Fruit fly (Drosophila melanogaster) whole organism, embryonic: ENCODE data around the gene CG43993.

Experiments used
- Ada2b ChIP-seq: fragments of 200-800 bp; sonication (Bioruptor generic); IDR thresholded peaks from 2 replicates; pipeline ENCODE4 v1.3.6; 2022; ENCODE audit warnings: missing biosample characterization, missing genetic modification characterization
- Aef1 ChIP-seq: fragments of 200-800 bp; sonication (Bioruptor generic); IDR thresholded peaks from 3 replicates; pipeline ENCODE4 v1.3.6; 2022; ENCODE audit warnings: missing biosample characterization, missing genetic modification characterization
- Atf6 ChIP-seq: fragments of 200-800 bp; sonication (Bioruptor generic); IDR thresholded peaks from 2 replicates; pipeline ENCODE4 v1.3.6; 2022; ENCODE audit warnings: missing biosample characterization, missing genetic modification characterization
- CG11398 ChIP-seq: fragments of 200-800 bp; sonication (Bioruptor generic); optimal IDR thresholded peaks from 2 replicates; lab custom pipeline; 2016; ENCODE audit warnings: missing biosample characterization, missing genetic modification characterization
- CG12104 ChIP-seq: fragments of 200-800 bp; sonication (Bioruptor generic); optimal IDR thresholded peaks from 3 replicates; lab custom pipeline; 2016; ENCODE audit warnings: missing biosample characterization, missing genetic modification characterization
- CG12219 ChIP-seq: fragments of 200-800 bp; sonication (Bioruptor generic); optimal IDR thresholded peaks from 3 replicates; lab custom pipeline; 2018; ENCODE audit warnings: missing biosample characterization, mild to moderate bottlenecking, missing genetic modification characterization
- CG12391 ChIP-seq: fragments of 200-800 bp; sonication (Bioruptor generic); optimal IDR thresholded peaks from 3 replicates; lab custom pipeline; 2018; ENCODE audit warnings: missing biosample characterization, mild to moderate bottlenecking, missing genetic modification characterization, moderate library complexity
- CG13894 ChIP-seq: fragments of 200-800 bp; sonication (Bioruptor generic); optimal IDR thresholded peaks from 3 replicates; lab custom pipeline; 2018; ENCODE audit warnings: missing biosample characterization, mild to moderate bottlenecking, missing genetic modification characterization, moderate library complexity
- CG15011 ChIP-seq: fragments of 200-800 bp; sonication (Bioruptor generic); optimal IDR thresholded peaks from 3 replicates; lab custom pipeline; 2018; ENCODE audit warnings: missing biosample characterization, mild to moderate bottlenecking, missing genetic modification characterization
- CG17361 ChIP-seq: fragments of 200-800 bp; sonication (Bioruptor generic); IDR thresholded peaks from 3 replicates; pipeline ENCODE4 v1.3.6; 2022; ENCODE audit warnings: missing biosample characterization, missing genetic modification characterization
- CG2199 ChIP-seq: fragments of 200-800 bp; sonication (Bioruptor generic); IDR thresholded peaks from 3 replicates; pipeline ENCODE4 v1.3.6; 2022; ENCODE audit warnings: missing biosample characterization, missing genetic modification characterization
- CG31388 ChIP-seq: fragments of 200-800 bp; sonication (Bioruptor generic); optimal IDR thresholded peaks from 2 replicates; lab custom pipeline; 2016; ENCODE audit warnings: missing biosample characterization, missing genetic modification characterization
- CG32532 ChIP-seq: fragments of 200-800 bp; sonication (Bioruptor generic); IDR thresholded peaks from 2 replicates; pipeline ENCODE4 v1.3.6; 2022; ENCODE audit warnings: missing biosample characterization, missing genetic modification characterization
- CG32772 ChIP-seq: fragments of 200-800 bp; sonication (Bioruptor generic); IDR thresholded peaks from 2 replicates; pipeline ENCODE4 v1.3.6; 2022; ENCODE audit warnings: missing biosample characterization, missing genetic modification characterization
- CG34422 ChIP-seq: fragments of 200-800 bp; sonication (Bioruptor generic); IDR thresholded peaks from 3 replicates; pipeline ENCODE4 v1.3.6; 2022; ENCODE audit warnings: missing biosample characterization, missing genetic modification characterization
- CG4730 ChIP-seq: fragments of 200-800 bp; sonication (Bioruptor generic); IDR thresholded peaks from 2 replicates; pipeline ENCODE4 v1.3.6; 2022; ENCODE audit warnings: missing biosample characterization, missing genetic modification characterization
- CG5180 ChIP-seq: fragments of 200-800 bp; sonication (Bioruptor generic); optimal IDR thresholded peaks from 3 replicates; lab custom pipeline; 2017; ENCODE audit warnings: missing biosample characterization, missing genetic modification characterization, mild to moderate bottlenecking, moderate library complexity, missing genetic modification reagents
- CG7987 ChIP-seq: fragments of 200-800 bp; sonication (Bioruptor generic); optimal IDR thresholded peaks from 2 replicates; lab custom pipeline; 2018; ENCODE audit warnings: missing biosample characterization, mild to moderate bottlenecking, missing genetic modification characterization, moderate library complexity
- CG8290 ChIP-seq, 3 experiments: fragments of 200-800 bp; sonication (Bioruptor generic); optimal IDR thresholded peaks; 2 replicates each; lab custom pipeline; 2016 to 2019; ENCODE audit warnings: missing biosample characterization in 3 of 3, missing genetic modification characterization in 3 of 3, mild to moderate bottlenecking in 2 of 3, moderate library complexity in 1 of 3
- CTCF ChIP-seq: fragments of 200-800 bp; sonication (Bioruptor generic); optimal IDR thresholded peaks from 2 replicates; lab custom pipeline; 2017; ENCODE audit warnings: missing biosample characterization, mild to moderate bottlenecking, missing genetic modification characterization, moderate library complexity
- D19B ChIP-seq: fragments of 200-800 bp; sonication (Bioruptor generic); optimal IDR thresholded peaks from 2 replicates; lab custom pipeline; 2017; ENCODE audit warnings: missing biosample characterization, mild to moderate bottlenecking, missing genetic modification characterization
- Ets65A ChIP-seq: fragments of 200-800 bp; sonication (Bioruptor generic); peaks from one replicate; lab custom pipeline; 2016; ENCODE audit warnings: missing biosample characterization, missing genetic modification characterization
- GATAe ChIP-seq: fragments of 200-800 bp; sonication (Bioruptor generic); conservative IDR thresholded peaks from 2 replicates; pipeline ENCODE4 v1.3.6; 2022; ENCODE audit warnings: missing biosample characterization, missing genetic modification characterization
- HLH4C ChIP-seq: fragments of 200-800 bp; sonication (Bioruptor generic); IDR thresholded peaks from 3 replicates; pipeline ENCODE4 v1.3.6; 2022; ENCODE audit warnings: missing biosample characterization, missing genetic modification characterization; ENCODE audit not compliant: partially characterized antibody
- Med ChIP-seq: fragments of 200-800 bp; sonication (Bioruptor generic); peaks from one replicate; lab custom pipeline; 2016; ENCODE audit warnings: missing biosample characterization, missing genetic modification characterization, mild to moderate bottlenecking, inconsistent platforms, moderate library complexity
- Meics ChIP-seq: fragments of 200-800 bp; sonication (Bioruptor generic); optimal IDR thresholded peaks from 2 replicates; lab custom pipeline; 2017; ENCODE audit warnings: missing biosample characterization, mild to moderate bottlenecking, missing genetic modification characterization
- NFAT ChIP-seq: fragments of 200-800 bp; sonication (Bioruptor generic); IDR thresholded peaks from 2 replicates; pipeline ENCODE4 v1.3.6; 2022; ENCODE audit warnings: missing biosample characterization, missing genetic modification characterization
- Oli ChIP-seq: fragments of 200-800 bp; sonication (Bioruptor generic); optimal IDR thresholded peaks from 2 replicates; lab custom pipeline; 2018; ENCODE audit warnings: missing biosample characterization, mild to moderate bottlenecking, missing genetic modification characterization, moderate library complexity
- Pdp1 ChIP-seq, 2 experiments: fragments of 200-800 bp; sonication (Bioruptor generic); optimal IDR thresholded peaks; 3 replicates each; lab custom pipeline; 2016; ENCODE audit warnings: missing biosample characterization in 2 of 2, missing genetic modification characterization in 2 of 2, mild to moderate bottlenecking in 1 of 2, moderate library complexity in 1 of 2
- Tbp ChIP-seq: fragments of >200 bp; optimal IDR thresholded peaks from 2 replicates; lab custom pipeline; 2018; ENCODE audit warnings: missing biosample characterization, missing genetic modification characterization
- Xrp1 ChIP-seq: fragments of 200-800 bp; sonication (Bioruptor generic); IDR thresholded peaks from 2 replicates; pipeline ENCODE4 v1.3.6; 2022; ENCODE audit warnings: missing biosample characterization, missing genetic modification characterization
- ab ChIP-seq: fragments of 200-800 bp; sonication (Bioruptor generic); optimal IDR thresholded peaks from 2 replicates; lab custom pipeline; 2016; ENCODE audit warnings: missing biosample characterization, missing genetic modification characterization
- ci ChIP-seq: fragments of 200-800 bp; sonication (Bioruptor generic); IDR thresholded peaks from 3 replicates; pipeline ENCODE4 v1.3.6; 2022; ENCODE audit warnings: missing biosample characterization, missing genetic modification characterization
- cwo ChIP-seq: fragments of 200-800 bp; sonication (Bioruptor generic); optimal IDR thresholded peaks from 3 replicates; lab custom pipeline; 2017; ENCODE audit warnings: missing biosample characterization, missing genetic modification characterization, mild to moderate bottlenecking, moderate library complexity, missing genetic modification reagents
- exex ChIP-seq: fragments of 200-800 bp; sonication (Bioruptor generic); optimal IDR thresholded peaks from 4 replicates; lab custom pipeline; 2018; ENCODE audit warnings: missing biosample characterization, mild to moderate bottlenecking, missing genetic modification characterization, moderate library complexity
- gcm ChIP-seq: fragments of 200-800 bp; sonication (Bioruptor generic); optimal IDR thresholded peaks from 2 replicates; lab custom pipeline; 2019; ENCODE audit warnings: missing biosample characterization, mild to moderate bottlenecking, missing genetic modification characterization, moderate library complexity
- kni ChIP-seq: fragments of 200-800 bp; sonication (Bioruptor generic); optimal IDR thresholded peaks from 3 replicates; lab custom pipeline; 2017; ENCODE audit warnings: mild to moderate bottlenecking, missing biosample characterization, missing genetic modification reagents, missing genetic modification characterization
- knrl ChIP-seq: fragments of 200-800 bp; sonication (Bioruptor generic); IDR thresholded peaks from 3 replicates; pipeline ENCODE4 v1.3.6; 2022; ENCODE audit warnings: missing biosample characterization, missing genetic modification characterization; ENCODE audit not compliant: partially characterized antibody
- lilli ChIP-seq: fragments of 200-800 bp; sonication (Bioruptor generic); optimal IDR thresholded peaks from 3 replicates; lab custom pipeline; 2016; ENCODE audit warnings: missing biosample characterization, missing genetic modification characterization
- mirr ChIP-seq: fragments of 200-800 bp; sonication (Bioruptor generic); optimal IDR thresholded peaks from 3 replicates; lab custom pipeline; 2018; ENCODE audit warnings: missing biosample characterization, mild to moderate bottlenecking, missing genetic modification characterization
- pan ChIP-seq, 4 experiments: fragments of >200 bp in 3 of 4; fragments of 200-800 bp in 1 of 4; sonication (Bioruptor generic) in 1 of 4; optimal IDR thresholded peaks in 3 of 4; IDR thresholded peaks in 1 of 4; 2 replicates each; pipeline versions ENCODE4 v1.3.6 to Lab custom; 2017 to 2022; ENCODE audit warnings: missing biosample characterization in 2 of 4, missing genetic modification characterization in 2 of 4, mixed read lengths in 1 of 4
- sd ChIP-seq: fragments of 200-800 bp; sonication (Bioruptor generic); optimal IDR thresholded peaks from 3 replicates; lab custom pipeline; 2018; ENCODE audit warnings: missing biosample characterization, mild to moderate bottlenecking, missing genetic modification characterization, moderate library complexity
- sens ChIP-seq: fragments of 200-800 bp; sonication (Bioruptor generic); peaks from one replicate; lab custom pipeline; 2016; ENCODE audit warnings: missing biosample characterization, missing genetic modification characterization
- seq ChIP-seq: fragments of 200-800 bp; sonication (Bioruptor generic); IDR thresholded peaks from 2 replicates; pipeline ENCODE4 v1.3.6; 2022; ENCODE audit warnings: missing biosample characterization, missing genetic modification characterization
- toy ChIP-seq: fragments of 200-800 bp; sonication (Bioruptor generic); IDR thresholded peaks from 2 replicates; pipeline ENCODE4 v1.3.6; 2022; ENCODE audit warnings: missing biosample characterization, missing genetic modification characterization
- ttk ChIP-seq: fragments of 200-800 bp; sonication (Bioruptor generic); IDR thresholded peaks from 2 replicates; pipeline ENCODE4 v2.1.2; 2022; ENCODE audit warnings: missing biosample characterization, missing genetic modification characterization
- wek ChIP-seq: fragments of 200-800 bp; sonication (Bioruptor generic); optimal IDR thresholded peaks from 3 replicates; lab custom pipeline; 2018; ENCODE audit warnings: missing biosample characterization, mild to moderate bottlenecking, missing genetic modification characterization, moderate library complexity
- zen ChIP-seq: fragments of 200-800 bp; sonication (Bioruptor generic); optimal IDR thresholded peaks from 3 replicates; lab custom pipeline; 2018; ENCODE audit warnings: missing biosample characterization, mild to moderate bottlenecking, missing genetic modification characterization, moderate library complexity

Gene CG43993

dm6 chr3L:12045443-12045842, 13.1 kb downstream of the CG43993 start (continued):
- TF ChIP-seq seq (GFP tag; lab: Robert Waterston, UW), result peak; percentile 17; the same call in 1 of the 2 replicates
- peak; percentile 17 for TF ChIP-seq CG12104
- TF ChIP-seq exex (tag; lab: Kevin White, UChicago), result peak; percentile 7
- peak; percentile 43 for TF ChIP-seq CG7987 (GFP tag; lab: Kevin White, UChicago)
- TF ChIP-seq kni (GFP tag; lab: Kevin White, UChicago), result peak; percentile 8
- TF ChIP-seq knrl (GFP tag; lab: Robert Waterston, UW), result no peak
- peak; percentile 0 for TF ChIP-seq cwo (GFP tag; lab: Kevin White, UChicago)
- TF ChIP-seq toy, result 0 out of 2 replicates have a peak, but pooled peaks have one; percentile 16
- 0 out of 2 replicates have a peak, but pooled peaks have one; percentile 24 for TF ChIP-seq Xrp1 (GFP tag; lab: Robert Waterston, UW)
- peak; percentile 63 for TF ChIP-seq CG13894
- peak; percentile 67 for TF ChIP-seq Med (GFP tag; lab: Kevin White, UChicago)
- TF ChIP-seq pan (optimal IDR thresholded peaks at IDR 0.05; lab: Kevin White, UChicago), result no peak
- peak in 1 of 2 experiments; percentile 22 for TF ChIP-seq pan (GFP tag; optimal IDR thresholded peaks at IDR 0.05 in 1 of 2, IDR thresholded peaks at IDR 0.05 in 1 of 2)
- TF ChIP-seq ci (GFP tag; lab: Robert Waterston, UW), result peak; percentile 65; the same call in 2 of the 3 replicates
- TF ChIP-seq GATAe, result no peak
- TF ChIP-seq CG5180, result peak; percentile 22
- TF ChIP-seq sens (GFP tag; lab: Kevin White, UChicago), result peak; percentile 59
- peak; percentile 37; the same call in 1 of the 3 replicates for TF ChIP-seq CG34422 (GFP tag; lab: Robert Waterston, UW)
- peak; percentile 42; the same call in 1 of the 2 replicates for TF ChIP-seq NFAT (GFP tag; lab: Robert Waterston, UW)
- no peak for TF ChIP-seq CG8290 (GFP tag; optimal IDR thresholded peaks at IDR 0.05; lab: Kevin White, UChicago)
- peak in 1 of 2 experiments; percentile 18 for TF ChIP-seq CG8290 (tag; optimal IDR thresholded peaks at IDR 0.05; lab: Kevin White, UChicago)
- peak; percentile 12 for TF ChIP-seq CG11398 (GFP tag; lab: Kevin White, UChicago)
- TF ChIP-seq CG32532, result 0 out of 2 replicates have a peak, but pooled peaks have one; percentile 14
- TF ChIP-seq mirr, result peak; percentile 65
- TF ChIP-seq D19B (GFP tag; lab: Kevin White, UChicago), result peak; percentile 1
- no peak for TF ChIP-seq HLH4C

dm6 chr3L:12049597-12050311, 17.4 kb downstream of the CG43993 start:
- TF ChIP-seq lilli (GFP tag; lab: Kevin White, UChicago), result no peak
- peak; percentile 85 for TF ChIP-seq CTCF
- TF ChIP-seq Ets65A (GFP tag; lab: Kevin White, UChicago), result peak; percentile 33
- peak; percentile 45 for TF ChIP-seq Med (GFP tag; lab: Kevin White, UChicago)
- TF ChIP-seq CG32772, result no peak
- TF ChIP-seq gcm (GFP tag; lab: Kevin White, UChicago), result no peak
- TF ChIP-seq CG2199, result peak; percentile 62; the same call in 1 of the 3 replicates
- peak; percentile 5 for TF ChIP-seq sd (tag; lab: Kevin White, UChicago)
- TF ChIP-seq ab (GFP tag; lab: Kevin White, UChicago), result no peak
- no peak for TF ChIP-seq Pdp1 (GFP tag; optimal IDR thresholded peaks at IDR 0.05; lab: Kevin White, UChicago)
- TF ChIP-seq wek (GFP tag; lab: Kevin White, UChicago), result no peak

- TF ChIP-seq Meics (GFP tag; lab: Kevin White, UChicago), result peak; percentile 24
- no peak for TF ChIP-seq CG15011 (GFP tag; lab: Kevin White, UChicago)
- peak; percentile 13 for TF ChIP-seq zen (tag; lab: Kevin White, UChicago)
- TF ChIP-seq CG4730 (GFP tag; lab: Robert Waterston, UW), result peak; percentile 26; the same call in 1 of the 2 replicates
- no peak for TF ChIP-seq Tbp (GFP tag; lab: Kevin White, UChicago)
- 0 out of 3 replicates have a peak, but pooled peaks have one; percentile 30 for TF ChIP-seq CG17361 (GFP tag; lab: Robert Waterston, UW)
- peak; percentile 0 for TF ChIP-seq CG31388
- TF ChIP-seq ttk, result 0 out of 2 replicates have a peak, but pooled peaks have one; percentile 12
- peak; percentile 22 for TF ChIP-seq CG12391 (tag; lab: Kevin White, UChicago)
- no peak for TF ChIP-seq CG12219 (GFP tag; lab: Kevin White, UChicago)
- TF ChIP-seq Atf6 (GFP tag; lab: Robert Waterston, UW), result no peak
- peak; percentile 62 for TF ChIP-seq Ada2b (GFP tag; lab: Robert Waterston, UW)
- peak; percentile 27; the same call in 1 of the 3 replicates for TF ChIP-seq Aef1 (GFP tag; lab: Robert Waterston, UW)
- peak; percentile 12 for TF ChIP-seq Oli (tag; lab: Kevin White, UChicago)
Observed at dm6 chr3L:12050629-12051028, 18.3 kb downstream of the CG43993 start.
